Fruit fly (Drosophila melanogaster) whole organism, embryonic: ENCODE data around the gene sol.

Experiments
- Adf1 ChIP-seq: fragments of 200-800 bp; sonication (Bioruptor generic); IDR thresholded peaks from 2 replicates; pipeline ENCODE4 v1.3.6; 2022; ENCODE audit warnings: missing biosample characterization, missing genetic modification characterization
- Aef1 ChIP-seq: fragments of 200-800 bp; sonication (Bioruptor generic); IDR thresholded peaks from 3 replicates; pipeline ENCODE4 v1.3.6; 2022; ENCODE audit warnings: missing biosample characterization, missing genetic modification characterization
- B-H2 ChIP-seq: fragments of 200-800 bp; sonication (Bioruptor generic); optimal IDR thresholded peaks from 2 replicates; lab custom pipeline; 2018; ENCODE audit warnings: missing biosample characterization, mild to moderate bottlenecking, missing genetic modification characterization
- Bgb ChIP-seq: fragments of 200-800 bp; sonication (Bioruptor generic); IDR thresholded peaks from 2 replicates; pipeline ENCODE4 v1.3.6; 2022; ENCODE audit warnings: missing biosample characterization, missing genetic modification characterization; ENCODE audit not compliant: partially characterized antibody
- CG10274 ChIP-seq: fragments of 200-800 bp; sonication (Bioruptor generic); optimal IDR thresholded peaks from 3 replicates; lab custom pipeline; 2017; ENCODE audit warnings: missing biosample characterization, mild to moderate bottlenecking, missing genetic modification characterization
- CG10543 ChIP-seq: fragments of 200-800 bp; sonication (Bioruptor generic); optimal IDR thresholded peaks from 3 replicates; lab custom pipeline; 2017; ENCODE audit warnings: missing biosample characterization, mild to moderate bottlenecking, missing genetic modification characterization, moderate library complexity
- CG13624 ChIP-seq: fragments of 200-800 bp; sonication (Bioruptor generic); optimal IDR thresholded peaks from 2 replicates; lab custom pipeline; 2016; ENCODE audit warnings: missing biosample characterization, missing genetic modification characterization
- CG1603 ChIP-seq: fragments of 200-800 bp; sonication (Bioruptor generic); optimal IDR thresholded peaks from 2 replicates; lab custom pipeline; 2019; ENCODE audit warnings: missing biosample characterization, mild to moderate bottlenecking, missing genetic modification characterization, moderate library complexity
- CG2889 ChIP-seq: fragments of 200-800 bp; sonication (Bioruptor generic); IDR thresholded peaks from 3 replicates; pipeline ENCODE4 v1.3.6; 2022; ENCODE audit warnings: missing biosample characterization, missing genetic modification characterization
- CG30020 ChIP-seq: fragments of 200-800 bp; optimal IDR thresholded peaks from 2 replicates; lab custom pipeline; 2019; ENCODE audit warnings: missing biosample characterization, mild to moderate bottlenecking, missing genetic modification characterization, moderate library complexity
- CG30403 ChIP-seq: fragments of 200-800 bp; sonication (Bioruptor generic); optimal IDR thresholded peaks from 3 replicates; lab custom pipeline; 2016; ENCODE audit warnings: missing biosample characterization, missing genetic modification characterization
- CG31224 ChIP-seq: fragments of 200-800 bp; sonication (Bioruptor generic); IDR thresholded peaks from 2 replicates; pipeline ENCODE4 v1.3.6; 2022; ENCODE audit warnings: missing biosample characterization, missing genetic modification characterization
- CG31365 ChIP-seq: fragments of 200-800 bp; sonication (Bioruptor generic); optimal IDR thresholded peaks from 2 replicates; lab custom pipeline; 2018; ENCODE audit warnings: missing biosample characterization, mild to moderate bottlenecking, missing genetic modification characterization
- CG4282 ChIP-seq: fragments of 200-800 bp; sonication (Bioruptor generic); optimal IDR thresholded peaks from 2 replicates; lab custom pipeline; 2016; ENCODE audit warnings: missing biosample characterization, missing genetic modification characterization
- CG4424 ChIP-seq: fragments of 200-800 bp; sonication (Bioruptor generic); optimal IDR thresholded peaks from 3 replicates; lab custom pipeline; 2016; ENCODE audit warnings: missing biosample characterization, missing genetic modification characterization
- CG5953 ChIP-seq: fragments of 200-800 bp; sonication (Bioruptor generic); IDR thresholded peaks from 2 replicates; pipeline ENCODE4 v1.3.6; 2022; ENCODE audit warnings: missing biosample characterization, missing genetic modification characterization
- CG6683 ChIP-seq: fragments of 200-800 bp; sonication (Bioruptor generic); optimal IDR thresholded peaks from 2 replicates; lab custom pipeline; 2017; ENCODE audit warnings: missing biosample characterization, mild to moderate bottlenecking, missing genetic modification characterization, missing genetic modification reagents
- CG6791 ChIP-seq: fragments of 200-800 bp; sonication (Bioruptor generic); IDR thresholded peaks from 3 replicates; pipeline ENCODE4 v1.3.6; 2022; ENCODE audit warnings: missing biosample characterization, missing genetic modification characterization; ENCODE audit not compliant: partially characterized antibody
- CG7987 ChIP-seq: fragments of 200-800 bp; sonication (Bioruptor generic); optimal IDR thresholded peaks from 2 replicates; lab custom pipeline; 2018; ENCODE audit warnings: missing biosample characterization, mild to moderate bottlenecking, missing genetic modification characterization, moderate library complexity
- CTCF ChIP-seq: fragments of 200-800 bp; sonication (Bioruptor generic); optimal IDR thresholded peaks from 2 replicates; lab custom pipeline; 2017; ENCODE audit warnings: missing biosample characterization, mild to moderate bottlenecking, missing genetic modification characterization, moderate library complexity
- Camta ChIP-seq: fragments of 200-800 bp; sonication (Bioruptor generic); optimal IDR thresholded peaks from 2 replicates; lab custom pipeline; 2016; ENCODE audit warnings: missing biosample characterization, missing genetic modification characterization
- Chrac-16 ChIP-seq: fragments of 200-800 bp; sonication (Bioruptor generic); optimal IDR thresholded peaks from 3 replicates; lab custom pipeline; 2016; ENCODE audit warnings: missing biosample characterization, missing genetic modification characterization
- Dad ChIP-seq: fragments of 200-800 bp; sonication (Bioruptor generic); optimal IDR thresholded peaks from 3 replicates; lab custom pipeline; 2016; ENCODE audit warnings: missing biosample characterization, missing genetic modification characterization
- Fer2 ChIP-seq: fragments of 200-800 bp; sonication (Bioruptor generic); optimal IDR thresholded peaks from 2 replicates; lab custom pipeline; 2018; ENCODE audit warnings: missing biosample characterization, mild to moderate bottlenecking, missing genetic modification characterization, moderate library complexity
- Gsc ChIP-seq: fragments of 200-800 bp; sonication (Bioruptor generic); IDR thresholded peaks from 2 replicates; pipeline ENCODE4 v1.3.6; 2022; ENCODE audit warnings: missing biosample characterization, missing genetic modification characterization
- HLHmδ ChIP-seq: fragments of 200-800 bp; sonication (Bioruptor generic); optimal IDR thresholded peaks from 2 replicates; lab custom pipeline; 2018; ENCODE audit warnings: missing biosample characterization, mild to moderate bottlenecking, missing genetic modification characterization, moderate library complexity
- MTF-1 ChIP-seq: fragments of 200-800 bp; sonication (Bioruptor generic); optimal IDR thresholded peaks from 2 replicates; lab custom pipeline; 2018; ENCODE audit warnings: missing biosample characterization, mild to moderate bottlenecking, missing genetic modification characterization, borderline replicate concordance
- Mad ChIP-seq: fragments of 200-800 bp; sonication (Bioruptor generic); optimal IDR thresholded peaks from 2 replicates; lab custom pipeline; 2016; ENCODE audit warnings: missing biosample characterization, missing genetic modification characterization
- Rx ChIP-seq: fragments of 200-800 bp; sonication (Bioruptor generic); IDR thresholded peaks from 2 replicates; pipeline ENCODE4 v1.3.6; 2022; ENCODE audit warnings: missing biosample characterization, missing genetic modification characterization
- Side ChIP-seq: fragments of 200-800 bp; sonication (Bioruptor generic); optimal IDR thresholded peaks from 2 replicates; lab custom pipeline; 2016; ENCODE audit warnings: missing biosample characterization, missing genetic modification characterization
- Sry-δ ChIP-seq: fragments of 200-800 bp; sonication (Bioruptor generic); optimal IDR thresholded peaks from 2 replicates; lab custom pipeline; 2016; ENCODE audit warnings: missing biosample characterization, missing genetic modification characterization
- ab ChIP-seq: fragments of 200-800 bp; sonication (Bioruptor generic); optimal IDR thresholded peaks from 2 replicates; lab custom pipeline; 2016; ENCODE audit warnings: missing biosample characterization, missing genetic modification characterization
- ara ChIP-seq: fragments of 200-800 bp; sonication (Bioruptor generic); IDR thresholded peaks from 2 replicates; pipeline ENCODE4 v1.3.6; 2022; ENCODE audit warnings: missing biosample characterization, missing genetic modification characterization
- bab2 ChIP-seq: fragments of 200-800 bp; sonication (Bioruptor generic); optimal IDR thresholded peaks from 2 replicates; lab custom pipeline; 2016; ENCODE audit warnings: missing biosample characterization, missing genetic modification characterization
- bigmax ChIP-seq: fragments of 200-800 bp; sonication (Bioruptor generic); optimal IDR thresholded peaks from 2 replicates; lab custom pipeline; 2018; ENCODE audit warnings: missing biosample characterization, mild to moderate bottlenecking, missing genetic modification characterization
- crp ChIP-seq, 2 experiments: fragments of 200-800 bp; sonication (Bioruptor generic); optimal IDR thresholded peaks; 2 replicates in 1 of 2; 3 replicates in 1 of 2; lab custom pipeline; 2017; ENCODE audit warnings: missing biosample characterization in 2 of 2, missing genetic modification characterization in 2 of 2, mild to moderate bottlenecking in 1 of 2, moderate library complexity in 1 of 2
- da ChIP-seq: fragments of 200-800 bp; sonication (Bioruptor generic); optimal IDR thresholded peaks from 2 replicates; lab custom pipeline; 2016; ENCODE audit warnings: missing biosample characterization, missing genetic modification characterization
- dm ChIP-seq: fragments of 200-800 bp; sonication (Bioruptor generic); optimal IDR thresholded peaks from 3 replicates; lab custom pipeline; 2016; ENCODE audit warnings: missing biosample characterization, missing genetic modification characterization
- ftz-f1 ChIP-seq: fragments of 200-800 bp; sonication (Bioruptor generic); optimal IDR thresholded peaks from 2 replicates; lab custom pipeline; 2016; ENCODE audit warnings: missing biosample characterization, missing genetic modification characterization
- gro ChIP-seq: fragments of 200-800 bp; sonication (Bioruptor generic); optimal IDR thresholded peaks from 2 replicates; lab custom pipeline; 2016; ENCODE audit warnings: missing biosample characterization, missing genetic modification characterization
- gsb-n ChIP-seq: fragments of 200-800 bp; sonication (Bioruptor generic); optimal IDR thresholded peaks from 3 replicates; lab custom pipeline; 2018; ENCODE audit warnings: missing biosample characterization, mild to moderate bottlenecking, missing genetic modification characterization
- h ChIP-seq: fragments of >200 bp; optimal IDR thresholded peaks from 2 replicates; lab custom pipeline; 2017
- hth ChIP-seq: fragments of >200 bp; optimal IDR thresholded peaks from 2 replicates; lab custom pipeline; 2017; ENCODE audit warnings: inconsistent platforms
- knrl ChIP-seq: fragments of 200-800 bp; sonication (Bioruptor generic); IDR thresholded peaks from 3 replicates; pipeline ENCODE4 v1.3.6; 2022; ENCODE audit warnings: missing biosample characterization, missing genetic modification characterization; ENCODE audit not compliant: partially characterized antibody
- nerfin-1 ChIP-seq: fragments of 200-800 bp; sonication (Bioruptor generic); optimal IDR thresholded peaks from 3 replicates; lab custom pipeline; 2019; ENCODE audit warnings: missing biosample characterization, mild to moderate bottlenecking, missing genetic modification characterization, moderate library complexity
- pb ChIP-seq: fragments of 200-800 bp; sonication (Bioruptor generic); optimal IDR thresholded peaks from 3 replicates; lab custom pipeline; 2016; ENCODE audit warnings: missing biosample characterization, missing genetic modification characterization
- pita ChIP-seq: fragments of 200-800 bp; sonication (Bioruptor generic); optimal IDR thresholded peaks from 2 replicates; lab custom pipeline; 2017; ENCODE audit warnings: missing biosample characterization, mild to moderate bottlenecking, missing genetic modification characterization
- prd ChIP-seq, 3 experiments: fragments of >200 bp in 2 of 3; fragments of 200-800 bp in 1 of 3; sonication (Bioruptor generic) in 1 of 3; optimal IDR thresholded peaks in 2 of 3; IDR thresholded peaks in 1 of 3; 2 replicates in 2 of 3; 3 replicates in 1 of 3; pipeline versions ENCODE4 v1.3.6 to Lab custom; 2017 to 2022; ENCODE audit warnings: missing biosample characterization in 1 of 3, missing genetic modification characterization in 1 of 3
- psq ChIP-seq: fragments of 200-800 bp; sonication (Bioruptor generic); optimal IDR thresholded peaks from 2 replicates; lab custom pipeline; 2017; ENCODE audit warnings: missing biosample characterization, missing genetic modification characterization
- sd ChIP-seq: fragments of 200-800 bp; sonication (Bioruptor generic); optimal IDR thresholded peaks from 3 replicates; lab custom pipeline; 2018; ENCODE audit warnings: missing biosample characterization, mild to moderate bottlenecking, missing genetic modification characterization, moderate library complexity
- sim ChIP-seq: fragments of 200-800 bp; sonication (Bioruptor generic); IDR thresholded peaks from 2 replicates; pipeline ENCODE4 v1.3.6; 2022; ENCODE audit warnings: missing biosample characterization, missing genetic modification characterization

The sol gene

DNA sequence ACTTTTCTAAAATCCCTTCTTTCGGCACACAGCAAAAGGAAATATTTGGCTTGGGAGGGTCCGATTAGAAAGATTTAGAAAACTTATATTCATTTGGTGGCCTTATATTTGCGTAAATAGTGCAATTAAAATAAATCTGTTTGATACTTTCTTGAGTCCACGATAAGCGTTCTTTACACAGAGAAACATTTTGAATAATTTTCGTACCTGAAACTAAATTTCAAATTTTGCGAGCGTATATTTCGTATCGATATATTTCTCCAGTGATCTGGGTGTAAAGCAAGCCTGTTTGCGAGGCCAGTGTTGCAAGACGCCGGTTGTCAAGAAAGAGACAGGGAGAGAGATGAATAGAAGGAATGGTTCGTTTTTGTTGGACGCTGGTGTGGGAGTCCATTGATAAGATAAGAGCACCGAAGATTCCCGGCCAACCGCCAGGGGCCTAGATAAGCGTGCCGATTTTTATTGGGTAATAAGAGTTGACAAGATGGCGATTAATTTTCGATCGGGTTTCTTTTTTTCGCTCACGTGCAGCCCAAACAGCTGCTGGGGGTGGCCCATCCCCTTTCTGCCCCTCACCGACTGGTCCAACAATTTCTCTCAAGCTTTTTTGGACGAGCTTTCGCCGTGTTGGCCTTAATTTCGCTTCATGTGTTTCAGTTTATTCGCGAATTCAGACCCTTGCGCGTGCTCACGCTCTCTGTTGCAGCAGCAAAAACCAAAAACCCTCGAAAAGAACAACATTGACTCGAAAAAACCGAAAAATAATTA is 23.8 kb downstream of the sol start, which contains the start of gene slgA (continued):
- TF ChIP-seq Dad (GFP tag; lab: Kevin White, UChicago) (no peak), CG10543 (GFP tag; lab: Kevin White, UChicago) (peak; percentile 42), CG4282 (GFP tag; lab: Kevin White, UChicago) (no peak), hth (no peak), CTCF (GFP tag; lab: Kevin White, UChicago) (no peak), bab2 (GFP tag; lab: Kevin White, UChicago) (no peak), pb (peak; percentile 15), Side (GFP tag; lab: Kevin White, UChicago) (peak; percentile 8), gro (GFP tag; lab: Kevin White, UChicago) (peak; percentile 18), CG31365 (tag; lab: Kevin White, UChicago) (no peak), nerfin-1 (tag; lab: Kevin White, UChicago) (no peak), dm (GFP tag; lab: Kevin White, UChicago) (peak; percentile 52), B-H2 (GFP tag; lab: Kevin White, UChicago) (peak; percentile 53), CG4424 (peak; percentile 16), CG30020 (peak; percentile 9), CG2889 (GFP tag; lab: Robert Waterston, UW) (no peak), Bgb (GFP tag; lab: Robert Waterston, UW) (peak; percentile 70), ftz-f1 (GFP tag; lab: Kevin White, UChicago) (no peak), prd (optimal IDR thresholded peaks at IDR 0.05; lab: Kevin White, UChicago) (no peak), prd (GFP tag; IDR thresholded peaks at IDR 0.05; lab: Robert Waterston, UW) (no peak), HLHmδ (GFP tag; lab: Kevin White, UChicago) (no peak), Mad (GFP tag; lab: Kevin White, UChicago) (peak; percentile 31), Fer2 (tag; lab: Kevin White, UChicago) (no peak), Gsc (GFP tag; lab: Robert Waterston, UW) (no peak), CG13624 (peak; percentile 59), sd (tag; lab: Kevin White, UChicago) (peak; percentile 5), Rx (GFP tag; lab: Robert Waterston, UW) (no peak), gsb-n (no peak), CG30403 (GFP tag; lab: Kevin White, UChicago) (peak; percentile 46), sim (GFP tag; lab: Robert Waterston, UW) (no peak), psq (GFP tag; lab: Kevin White, UChicago) (no peak), pita (GFP tag; lab: Kevin White, UChicago) (no peak), MTF-1 (GFP tag; lab: Kevin White, UChicago) (no peak), Aef1 (GFP tag; lab: Robert Waterston, UW) (0 out of 3 replicates have a peak, but pooled peaks have one; percentile 13), CG31224 (GFP tag; lab: Robert Waterston, UW) (no peak), CG7987 (no peak), Adf1 (no peak), CG10274 (GFP tag; lab: Kevin White, UChicago) (no peak), crp (GFP tag; optimal IDR thresholded peaks at IDR 0.05; lab: Kevin White, UChicago) (peak in 1 of 2 experiments; percentile 69), CG6791 (GFP tag; lab: Robert Waterston, UW) (peak; percentile 78), bigmax (no peak), Chrac-16 (GFP tag; lab: Kevin White, UChicago) (peak; percentile 6), ara (GFP tag; lab: Robert Waterston, UW) (no peak), Sry-δ (peak; percentile 85), ab (GFP tag; lab: Kevin White, UChicago) (no peak), Camta (peak; percentile 24), CG1603 (peak; percentile 60), CG6683 (no peak), da (GFP tag; lab: Kevin White, UChicago) (no peak), knrl (peak; percentile 70; the same call in 2 of the 3 replicates), CG5953 (GFP tag; lab: Robert Waterston, UW) (no peak), h (lab: Kevin White, UChicago) (no peak)
